Fruit fly (Drosophila melanogaster): ENCODE results near the gene CG5849.

CG5849 gene

DNA sequence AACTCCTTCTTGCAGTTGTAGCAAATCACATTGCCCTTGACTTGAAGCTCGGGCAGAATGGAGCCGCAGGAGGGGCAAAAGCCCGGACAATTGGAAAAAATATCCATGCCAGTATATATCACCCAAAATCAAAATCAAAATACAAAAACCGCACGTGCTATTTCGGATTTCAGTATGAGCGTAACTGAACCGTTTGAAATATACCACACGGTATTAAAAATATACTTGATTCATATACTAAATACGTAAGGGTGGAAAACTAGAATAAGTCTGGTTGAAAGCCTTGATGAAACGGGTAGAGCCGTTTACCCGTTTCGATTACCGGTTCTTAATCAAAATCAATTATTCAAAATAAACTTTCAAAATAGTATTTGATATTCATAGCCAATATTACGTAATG, 37.8 kb downstream of the CG5849 start, which contains the start of gene Polr1H:
Gene Polr1H, minus strand, starts transcription at position 188 of the 400 bp plus-strand sequence.
- TF ChIP-seq toe (GFP tag; optimal IDR thresholded peaks at IDR 0.05) (no peak), Mnt (GFP tag; optimal IDR thresholded peaks at IDR 0.05) (peak; percentile 97), kay (GFP tag; ENCODE audit: borderline replicate concordance) (peak; percentile 10), bab1 (GFP tag; optimal IDR thresholded peaks at IDR 0.05) (peak; percentile 44)

DNA sequence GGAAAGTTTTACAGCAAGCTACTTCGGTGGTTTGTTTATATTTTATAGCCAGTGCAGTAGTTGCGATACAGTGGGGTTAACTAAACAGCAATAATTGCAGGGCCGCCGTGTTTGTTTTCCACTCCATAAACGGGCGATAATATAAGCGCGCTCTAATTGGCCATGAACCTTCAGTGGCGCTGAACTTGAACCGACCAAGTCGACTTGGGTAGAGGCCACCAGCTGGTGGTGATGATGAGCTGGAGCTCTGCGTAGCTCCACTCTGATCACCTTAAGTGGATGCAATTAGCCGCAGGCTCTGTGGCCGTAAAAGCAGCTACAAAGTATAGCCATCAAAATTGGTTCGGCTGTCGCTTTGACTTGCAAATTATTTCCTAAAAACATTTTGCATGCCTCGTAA, 40.2 kb downstream of the CG5849 start:
- peak; percentile 14 for TF ChIP-seq CG12768 (GFP tag; optimal IDR thresholded peaks at IDR 0.05)
- no peak for TF ChIP-seq Mnt (GFP tag; optimal IDR thresholded peaks at IDR 0.05)

DNA sequence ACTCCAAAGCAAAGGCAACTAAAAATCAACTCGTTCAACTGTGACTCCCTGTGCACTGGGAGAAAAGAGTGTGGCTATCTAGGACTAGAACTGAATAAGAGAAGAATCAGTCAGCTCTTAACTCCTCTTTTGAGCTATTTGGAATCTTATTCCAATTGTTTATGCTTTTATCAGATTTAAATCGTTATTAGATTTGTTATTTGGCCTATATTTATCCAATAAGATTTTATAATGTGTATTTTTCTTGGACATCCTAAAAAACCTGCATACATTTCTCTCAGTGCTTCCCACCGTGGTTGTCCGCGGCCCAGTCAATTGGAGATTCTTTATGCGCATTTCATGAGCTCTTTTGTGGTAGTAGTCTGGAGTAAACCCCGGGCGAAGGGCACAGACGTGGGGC, 41.5 kb downstream of the CG5849 start:
- TF ChIP-seq CG7101 (tag; optimal IDR thresholded peaks at IDR 0.05) (no peak), CG5204 (GFP tag; optimal IDR thresholded peaks at IDR 0.05) (no peak), CG14711 (tag; optimal IDR thresholded peaks at IDR 0.05) (no peak), tj (GFP tag; optimal IDR thresholded peaks at IDR 0.05) (no peak), Mnt (GFP tag; optimal IDR thresholded peaks at IDR 0.05) (no peak), CG33017 (tag; optimal IDR thresholded peaks at IDR 0.05) (no peak), bab1 (GFP tag; optimal IDR thresholded peaks at IDR 0.05) (no peak), pad (GFP tag; optimal IDR thresholded peaks at IDR 0.05) (no peak), CG11617 (GFP tag; optimal IDR thresholded peaks at IDR 0.05) (no peak), cnc (optimal IDR thresholded peaks at IDR 0.05) (no peak), Crg-1 (GFP tag; optimal IDR thresholded peaks at IDR 0.05) (no peak), Clk (GFP tag; optimal IDR thresholded peaks at IDR 0.05) (no peak), kay (GFP tag; ENCODE audit: borderline replicate concordance) (no peak), CG12768 (GFP tag; optimal IDR thresholded peaks at IDR 0.05) (no peak), CG7045 (GFP tag; optimal IDR thresholded peaks at IDR 0.05) (no peak), Hr96 (GFP tag; optimal IDR thresholded peaks at IDR 0.05) (no peak), toe (GFP tag; optimal IDR thresholded peaks at IDR 0.05) (no peak), ovo (GFP tag; optimal IDR thresholded peaks at IDR 0.05) (no peak), CG1620 (GFP tag; optimal IDR thresholded peaks at IDR 0.05) (no peak), cic (GFP tag; optimal IDR thresholded peaks at IDR 0.05) (no peak)

DNA sequence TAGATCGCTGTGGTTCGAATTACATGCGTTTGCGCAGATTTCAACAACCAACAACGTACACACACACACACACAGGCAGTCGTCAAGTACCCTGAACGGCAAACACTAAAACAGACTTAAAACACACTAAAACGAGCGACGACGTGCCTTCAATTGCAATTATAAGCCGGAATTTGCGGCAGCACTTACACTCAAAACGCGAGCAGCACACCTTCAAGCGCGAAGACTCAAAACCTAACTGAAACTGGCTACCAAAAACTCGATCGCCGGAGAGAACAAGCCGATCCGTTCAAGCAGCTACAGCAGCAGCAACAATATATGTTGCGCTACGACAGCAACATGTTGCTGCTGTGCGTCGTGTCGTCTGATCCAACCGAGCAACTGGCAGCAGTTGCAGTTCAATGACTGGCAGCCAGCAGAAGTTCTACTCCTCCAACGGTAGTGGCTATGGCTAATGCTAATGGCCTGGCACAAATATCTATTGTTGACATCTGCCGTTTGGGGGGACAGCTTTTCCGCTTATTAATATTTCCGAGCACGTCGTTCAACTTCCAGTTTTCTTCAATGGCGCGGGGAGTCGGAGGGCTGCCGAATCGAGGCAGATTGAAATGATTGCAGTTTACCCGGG, 42.5 kb downstream of the CG5849 start, which contains the start of gene tsl:
Gene tsl, minus strand, starts transcription at position 242 of the 628 bp plus-strand sequence.
- TF ChIP-seq Mnt (GFP tag; optimal IDR thresholded peaks at IDR 0.05): no peak
- peak; percentile 23 for TF ChIP-seq cic (GFP tag; optimal IDR thresholded peaks at IDR 0.05)
- TF ChIP-seq tj (GFP tag; optimal IDR thresholded peaks at IDR 0.05): no peak

DNA sequence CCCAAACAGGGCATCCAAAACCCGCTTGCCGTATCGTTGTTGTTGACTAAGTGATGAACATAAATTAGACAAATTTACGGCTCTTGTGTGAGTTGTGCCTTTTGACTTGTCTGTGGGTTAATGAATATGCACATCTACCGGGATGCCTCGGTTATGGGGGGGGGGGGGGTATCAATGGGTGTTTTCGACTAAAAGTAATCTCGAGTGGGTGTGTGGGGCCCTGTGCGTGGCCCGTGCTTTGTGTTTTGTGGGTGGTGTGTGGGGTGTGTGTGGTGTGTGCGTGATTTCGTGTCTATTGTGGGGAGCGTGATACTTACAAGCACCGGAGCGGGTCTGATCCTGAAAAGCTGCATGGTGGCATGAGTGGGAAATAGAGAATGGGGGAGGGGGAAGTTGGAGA, 50.5 kb downstream of the CG5849 start:
- TF ChIP-seq bab1 (GFP tag; optimal IDR thresholded peaks at IDR 0.05) (no peak), pad (GFP tag; optimal IDR thresholded peaks at IDR 0.05) (no peak), Crg-1 (GFP tag; optimal IDR thresholded peaks at IDR 0.05) (no peak), toe (GFP tag; optimal IDR thresholded peaks at IDR 0.05) (no peak), CG33017 (tag; optimal IDR thresholded peaks at IDR 0.05) (no peak), cnc (optimal IDR thresholded peaks at IDR 0.05) (no peak), tj (GFP tag; optimal IDR thresholded peaks at IDR 0.05) (no peak), cic (GFP tag; optimal IDR thresholded peaks at IDR 0.05) (no peak), CG5204 (GFP tag; optimal IDR thresholded peaks at IDR 0.05) (no peak), CG7101 (tag; optimal IDR thresholded peaks at IDR 0.05) (no peak), Hr96 (GFP tag; optimal IDR thresholded peaks at IDR 0.05) (no peak), ovo (GFP tag; optimal IDR thresholded peaks at IDR 0.05) (no peak), Clk (GFP tag; optimal IDR thresholded peaks at IDR 0.05) (no peak), CG1620 (GFP tag; optimal IDR thresholded peaks at IDR 0.05) (no peak), kay (GFP tag; ENCODE audit: borderline replicate concordance) (no peak), CG11617 (GFP tag; optimal IDR thresholded peaks at IDR 0.05) (no peak), CG12768 (GFP tag; optimal IDR thresholded peaks at IDR 0.05) (no peak), Mnt (GFP tag; optimal IDR thresholded peaks at IDR 0.05) (no peak)

DNA sequence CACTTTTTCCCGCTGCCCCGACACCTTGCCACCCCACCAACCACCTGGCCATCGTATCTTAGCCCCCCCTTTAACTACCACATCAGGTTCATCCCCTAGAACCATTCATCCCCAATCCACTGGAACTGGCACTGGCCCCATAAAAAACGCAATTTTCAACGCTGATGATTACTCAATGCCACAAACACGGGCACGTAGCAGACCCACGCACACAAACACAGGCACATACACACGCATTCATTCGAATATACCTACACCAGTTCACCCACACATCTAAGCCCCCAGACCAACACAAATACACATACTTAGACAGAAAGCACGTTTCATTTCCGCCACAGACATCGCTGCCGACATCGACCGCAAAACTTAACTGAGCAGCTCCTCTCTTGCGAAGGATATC, 53.9 kb downstream of the CG5849 start:
- no peak for TF ChIP-seq bab1 (GFP tag; optimal IDR thresholded peaks at IDR 0.05)
- TF ChIP-seq pad (GFP tag; optimal IDR thresholded peaks at IDR 0.05): no peak
- TF ChIP-seq CG14711 (tag; optimal IDR thresholded peaks at IDR 0.05): no peak
- no peak for TF ChIP-seq CG33017 (tag; optimal IDR thresholded peaks at IDR 0.05)
- no peak for TF ChIP-seq tj (GFP tag; optimal IDR thresholded peaks at IDR 0.05)

Measured in whole organism, adult.